Fruit fly (Drosophila melanogaster): Measurements from ENCODE around the gene Orct.

dm6 chr3R:24252494-24252893 lies 23.6 kb upstream of the Orct start, which contains the start of gene beta-PheRS:
- peak; percentile 89 for TF ChIP-seq zen2 (GFP tag; IDR thresholded peaks at IDR 0.05; ENCODE audit: partially characterized antibody)
- no peak for TF ChIP-seq CG13123 (GFP tag; optimal IDR thresholded peaks at IDR 0.05)
- TF ChIP-seq CG10565 (GFP tag; optimal IDR thresholded peaks at IDR 0.05), result no peak
- peak in 1 of 3 experiments; percentile 7 for TF ChIP-seq lola (GFP tag; optimal IDR thresholded peaks at IDR 0.05)
- TF ChIP-seq ems (GFP tag; optimal IDR thresholded peaks at IDR 0.05), result peak; percentile 49
- peak; percentile 97 for TF ChIP-seq CG42726 (GFP tag; IDR thresholded peaks at IDR 0.05; ENCODE audit: partially characterized antibody)
- TF ChIP-seq CG15479 (GFP tag; optimal IDR thresholded peaks at IDR 0.05), result no peak
- no peak for TF ChIP-seq CG17385 (GFP tag; optimal IDR thresholded peaks at IDR 0.05)
- no peak; the same call in 2 of the 3 replicates for TF ChIP-seq otp (GFP tag; IDR thresholded peaks at IDR 0.05)
- TF ChIP-seq CG12942 (GFP tag; optimal IDR thresholded peaks at IDR 0.05), result peak; percentile 35
- peak; percentile 42 for TF ChIP-seq CG10979 (tag; optimal IDR thresholded peaks at IDR 0.05)
- peak; percentile 34; the same call in 1 of the 2 replicates for TF ChIP-seq Nf-YA (GFP tag; IDR thresholded peaks at IDR 0.05)
- TF ChIP-seq nmo (GFP tag; optimal IDR thresholded peaks at IDR 0.05), result peak; percentile 78
- no peak for TF ChIP-seq CG18619 (GFP tag; optimal IDR thresholded peaks at IDR 0.05)
